Fruit fly (Drosophila melanogaster): ENCODE results near the gene CG17122.

dm6 chr3L:20275886-20276285, 751 bp upstream of the CG17122 start:
- TF ChIP-seq psq (optimal IDR thresholded peaks at IDR 0.05) (no peak), pan (optimal IDR thresholded peaks at IDR 0.05) (no peak), EcR (GFP tag; optimal IDR thresholded peaks at IDR 0.05) (no peak), CG8478 (optimal IDR thresholded peaks at IDR 0.05) (no peak), Dll (optimal IDR thresholded peaks at IDR 0.05) (no peak), usp (GFP tag; optimal IDR thresholded peaks at IDR 0.05) (no peak)

Data from whole organism.